Fruit fly (Drosophila melanogaster): ENCODE results near the gene Fadd.

DNA sequence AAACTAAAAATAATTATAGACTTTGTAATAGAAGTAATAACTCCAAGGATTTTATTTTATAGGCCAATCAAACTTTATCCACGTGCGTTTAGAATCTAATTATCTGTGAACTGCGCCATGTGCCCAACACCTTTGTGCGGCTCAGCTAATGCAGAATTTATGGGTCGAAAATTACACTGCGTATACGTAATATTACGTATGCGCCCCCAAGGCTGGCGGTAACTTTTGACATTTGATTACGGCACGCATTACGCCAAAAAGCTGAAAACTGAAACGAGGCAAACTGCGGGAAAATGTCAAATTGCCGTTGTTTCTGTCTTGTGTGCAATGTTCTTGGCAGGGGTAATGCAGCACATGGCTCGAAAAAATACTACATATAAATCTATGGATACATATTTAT lies 42.7 kb upstream of the Fadd start:
- no peak for TF ChIP-seq cg (GFP tag; optimal IDR thresholded peaks at IDR 0.05)
- no peak for TF ChIP-seq Bteb2 (GFP tag; optimal IDR thresholded peaks at IDR 0.05)
- no peak for TF ChIP-seq CG8089 (GFP tag; optimal IDR thresholded peaks at IDR 0.05)
- no peak for TF ChIP-seq fu2 (GFP tag; optimal IDR thresholded peaks at IDR 0.05)
- TF ChIP-seq Hr78 (GFP tag; optimal IDR thresholded peaks at IDR 0.05) = no peak
- TF ChIP-seq MBD-R2 (GFP tag; IDR thresholded peaks at IDR 0.05) = no peak
- no peak for TF ChIP-seq CG16813 (GFP tag; IDR thresholded peaks at IDR 0.05; ENCODE audit: partially characterized antibody)
- TF ChIP-seq odd (GFP tag; optimal IDR thresholded peaks at IDR 0.05) = no peak
- TF ChIP-seq dan (GFP tag; IDR thresholded peaks at IDR 0.05) = no peak
- TF ChIP-seq vvl (GFP tag; IDR thresholded peaks at IDR 0.05) = no peak

All from whole organism, embryonic.